Fruit fly (Drosophila melanogaster): ENCODE results near the gene att-ORFB.

dm6 chr3R:20594194-20595144, 40.3 kb upstream of the att-ORFB start:
- TF ChIP-seq Dll (optimal IDR thresholded peaks at IDR 0.05) (no peak), EcR (GFP tag; optimal IDR thresholded peaks at IDR 0.05) (no peak), CG8478 (optimal IDR thresholded peaks at IDR 0.05) (no peak)
